Worm (Caenorhabditis elegans) whole organism, young adult: ENCODE results near the gene T19D12.10.

Source experiments
- B0035.1 ChIP-seq: sonication (generic microtip); optimal IDR thresholded peaks from 2 replicates; lab custom pipeline; 2016; ENCODE audit warnings: missing genetic modification characterization, mild to moderate bottlenecking, missing compliant biosample characterization, missing genotype, missing genetic modification reagents
- B0336.3 ChIP-seq: fragments of 200-800 bp; sonication (Bioruptor generic); IDR thresholded peaks from 2 replicates; pipeline ENCODE4 v1.3.6; 2022; ENCODE audit warnings: missing genetic modification characterization, missing compliant biosample characterization
- F22D6.2 ChIP-seq: sonication (generic microtip); optimal IDR thresholded peaks from 2 replicates; lab custom pipeline; 2016; ENCODE audit warnings: mild to moderate bottlenecking, missing genetic modification characterization, missing compliant biosample characterization
- F23B12.7 ChIP-seq: sonication (generic microtip); optimal IDR thresholded peaks from 2 replicates; lab custom pipeline; 2017; ENCODE audit warnings: missing genetic modification characterization, mild to moderate bottlenecking, missing compliant biosample characterization, antibody characterized with exemption, moderate library complexity; ENCODE audit not compliant: insufficient read depth
- F49E8.2 ChIP-seq: sonication (generic microtip); optimal IDR thresholded peaks from 3 replicates; lab custom pipeline; 2017; ENCODE audit warnings: missing genetic modification characterization, mild to moderate bottlenecking, missing compliant biosample characterization, antibody characterized with exemption, moderate library complexity; ENCODE audit not compliant: insufficient read depth
- F55B11.4 ChIP-seq: sonication (generic microtip); optimal IDR thresholded peaks from 2 replicates; lab custom pipeline; 2016; ENCODE audit warnings: missing compliant biosample characterization, missing genetic modification characterization, borderline replicate concordance; ENCODE audit not compliant: insufficient read depth
- Y79H2A.3 ChIP-seq: fragments of 200-800 bp; sonication (Bioruptor generic); conservative IDR thresholded peaks from 2 replicates; pipeline ENCODE4 v1.3.6; 2022; ENCODE audit warnings: missing genetic modification reagents, missing genetic modification characterization, missing compliant biosample characterization
- ZK185.1 ChIP-seq: sonication (generic microtip); optimal IDR thresholded peaks from 2 replicates; lab custom pipeline; 2016; ENCODE audit warnings: mild to moderate bottlenecking, missing genetic modification characterization, missing compliant biosample characterization; ENCODE audit not compliant: poor library complexity, severe bottlenecking
- athp-1 ChIP-seq: sonication (generic microtip); optimal IDR thresholded peaks from 2 replicates; lab custom pipeline; 2017; ENCODE audit warnings: mild to moderate bottlenecking, missing genetic modification characterization, missing compliant biosample characterization
- attf-6 ChIP-seq: fragments of 200-800 bp; sonication (Bioruptor generic); IDR thresholded peaks from 2 replicates; pipeline ENCODE4 v1.3.6; 2022; ENCODE audit warnings: missing genetic modification reagents, missing genetic modification characterization, missing compliant biosample characterization
- bed-1 ChIP-seq: fragments of 200-800 bp; sonication (Bioruptor generic); IDR thresholded peaks from 2 replicates; pipeline ENCODE4 v1.3.6; 2022; ENCODE audit warnings: missing genetic modification reagents, missing genetic modification characterization, missing compliant biosample characterization
- dpl-1 ChIP-seq: fragments of 150-350 bp; optimal IDR thresholded peaks from 2 replicates; lab custom pipeline; 2014; ENCODE audit warnings: missing biosample characterization, missing genetic modification reagents, missing genetic modification characterization
- egrh-3 ChIP-seq: fragments of 200-800 bp; sonication (Bioruptor generic); IDR thresholded peaks from 2 replicates; pipeline ENCODE4 v1.3.6; 2022; ENCODE audit warnings: missing genetic modification reagents, missing genetic modification characterization, missing compliant biosample characterization
- ekl-4 ChIP-seq: fragments of 200-800 bp; sonication (Bioruptor generic); IDR thresholded peaks from 2 replicates; pipeline ENCODE4 v1.3.6; 2022; ENCODE audit warnings: missing genetic modification reagents, missing genetic modification characterization, missing compliant biosample characterization
- him-1 ChIP-seq: sonication (generic microtip); optimal IDR thresholded peaks from 2 replicates; lab custom pipeline; 2016; ENCODE audit warnings: missing genotype, missing genetic modification reagents, missing genetic modification characterization, missing compliant biosample characterization
- hlh-12 ChIP-seq: sonication (generic microtip); optimal IDR thresholded peaks from 2 replicates; lab custom pipeline; 2016; ENCODE audit warnings: missing genetic modification characterization, missing compliant biosample characterization
- hlh-26 ChIP-seq: fragments of 200-800 bp; sonication (Bioruptor generic); conservative IDR thresholded peaks from 2 replicates; pipeline ENCODE4 v1.3.6; 2022; ENCODE audit warnings: missing genetic modification reagents, missing genetic modification characterization, missing compliant biosample characterization
- hmg-1.2 ChIP-seq: fragments of 200-800 bp; sonication (Bioruptor generic); IDR thresholded peaks from 2 replicates; pipeline ENCODE4 v1.3.6; 2022; ENCODE audit warnings: missing genetic modification reagents, missing genetic modification characterization, missing compliant biosample characterization
- hmg-20 ChIP-seq: fragments of 200-800 bp; sonication (Bioruptor generic); IDR thresholded peaks from 2 replicates; pipeline ENCODE4 v1.3.6; 2022; ENCODE audit warnings: missing genetic modification reagents, missing genetic modification characterization, missing compliant biosample characterization
- hrde-1 ChIP-seq: sonication (generic microtip); optimal IDR thresholded peaks from 2 replicates; lab custom pipeline; 2016; ENCODE audit warnings: missing genetic modification characterization, mild to moderate bottlenecking, missing compliant biosample characterization, moderate library complexity, missing genotype, missing genetic modification reagents, borderline replicate concordance
- lin-35 ChIP-seq, 3 experiments: fragments of 150-350 bp in 2 of 3; sonication (generic microtip) in 1 of 3; optimal IDR thresholded peaks; 2 replicates each; lab custom pipeline; 2014 to 2018; ENCODE audit warnings: missing biosample characterization in 3 of 3, missing genetic modification characterization in 3 of 3, missing genetic modification reagents in 3 of 3
- lsy-27 ChIP-seq: sonication (generic microtip); optimal IDR thresholded peaks from 2 replicates; lab custom pipeline; 2017; ENCODE audit warnings: missing genetic modification characterization, mild to moderate bottlenecking, missing compliant biosample characterization, antibody characterized with exemption, missing genotype, borderline replicate concordance; ENCODE audit not compliant: insufficient read depth
- madf-3 ChIP-seq: fragments of 200-800 bp; sonication (Bioruptor generic); IDR thresholded peaks from 2 replicates; pipeline ENCODE4 v1.3.6; 2022; ENCODE audit warnings: missing genetic modification reagents, missing genetic modification characterization, missing compliant biosample characterization
- mxl-1 ChIP-seq: sonication (generic microtip); optimal IDR thresholded peaks from 2 replicates; lab custom pipeline; 2016; ENCODE audit warnings: missing genetic modification characterization, missing compliant biosample characterization
- nfya-2 ChIP-seq: fragments of 200-800 bp; sonication (Bioruptor generic); IDR thresholded peaks from 2 replicates; pipeline ENCODE4 v1.3.6; 2022; ENCODE audit warnings: missing genetic modification reagents, missing genetic modification characterization, missing compliant biosample characterization
- pha-4 ChIP-seq: fragments of 150-350 bp; sonication (generic microtip); optimal IDR thresholded peaks from 2 replicates; lab custom pipeline; 2014; ENCODE audit warnings: missing biosample characterization, missing genetic modification reagents, missing genetic modification characterization
- rpc-1 ChIP-seq, 2 experiments: fragments of 150-350 bp in 1 of 2; sonication (generic microtip) in 1 of 2; optimal IDR thresholded peaks; 2 replicates each; lab custom pipeline; 2014 to 2018; ENCODE audit warnings: missing biosample characterization in 1 of 2, missing genetic modification characterization in 1 of 2, missing genetic modification reagents in 1 of 2, missing genotype in 1 of 2
- sdz-38 ChIP-seq: sonication (generic microtip); optimal IDR thresholded peaks from 2 replicates; lab custom pipeline; 2016; ENCODE audit warnings: missing genotype, missing genetic modification characterization, missing compliant biosample characterization
- snpc-1.3 ChIP-seq: sonication (generic microtip); optimal IDR thresholded peaks from 2 replicates; lab custom pipeline; 2017; ENCODE audit warnings: missing genetic modification characterization, mild to moderate bottlenecking, missing compliant biosample characterization, antibody characterized with exemption, moderate library complexity, missing genotype, missing genetic modification reagents; ENCODE audit not compliant: insufficient read depth
- somi-1 ChIP-seq: fragments of 200-800 bp; sonication (Bioruptor generic); optimal IDR thresholded peaks from 2 replicates; lab custom pipeline; 2018; ENCODE audit warnings: mild to moderate bottlenecking, missing genetic modification characterization, missing compliant biosample characterization
- sptf-2 ChIP-seq: fragments of 200-800 bp; sonication (Bioruptor generic); optimal IDR thresholded peaks from 2 replicates; lab custom pipeline; 2018; ENCODE audit warnings: mild to moderate bottlenecking, missing genetic modification characterization, missing compliant biosample characterization
- tbp1 ChIP-seq: fragments of 200-800 bp; sonication (Bioruptor generic); optimal IDR thresholded peaks from 2 replicates; lab custom pipeline; 2018; ENCODE audit warnings: mild to moderate bottlenecking, missing genetic modification characterization, missing compliant biosample characterization
- ztf-25 ChIP-seq: fragments of 200-800 bp; sonication (Bioruptor generic); IDR thresholded peaks from 2 replicates; pipeline ENCODE4 v1.3.6; 2022; ENCODE audit warnings: missing genetic modification reagents, missing genetic modification characterization, missing compliant biosample characterization
- ztf-26 ChIP-seq: sonication (generic microtip); optimal IDR thresholded peaks from 2 replicates; lab custom pipeline; 2017; ENCODE audit warnings: missing genetic modification characterization, missing compliant biosample characterization
- ztf-6 ChIP-seq: fragments of 200-800 bp; sonication (Bioruptor generic); IDR thresholded peaks from 2 replicates; pipeline ENCODE4 v1.3.6; 2022; ENCODE audit warnings: missing genetic modification reagents, missing genetic modification characterization, missing compliant biosample characterization

The T19D12.10 gene

DNA sequence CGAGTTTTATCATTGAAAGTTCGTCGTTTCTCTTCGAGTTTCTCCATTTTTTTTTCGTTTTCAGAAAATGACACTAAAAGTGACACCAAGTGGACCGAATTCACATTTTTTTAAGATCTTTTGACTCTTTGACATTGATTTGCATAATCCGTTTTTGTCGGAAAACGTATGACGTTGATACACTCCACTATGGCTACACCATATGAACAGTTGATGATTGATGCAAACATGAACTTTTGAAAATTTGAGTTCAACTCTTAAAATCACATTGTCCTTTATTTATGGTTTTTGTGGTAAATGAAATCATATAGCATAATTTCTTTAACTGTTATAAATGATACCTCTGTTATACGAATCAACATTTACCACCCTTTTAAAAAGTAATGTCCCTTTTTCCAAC is at the start of gene T19D12.10:
T19D12.10 (minus strand) TSS at position 101 of the 400 bp plus-strand sequence.
- no peak for TF ChIP-seq bed-1
- no peak for TF ChIP-seq ZK185.1 (tag; lab: Kevin White, UChicago)
- TF ChIP-seq tbp1 (GFP tag; lab: Kevin White, UChicago): no peak
- no peak for TF ChIP-seq F49E8.2 (tag; lab: Kevin White, UChicago)
- TF ChIP-seq F22D6.2 (tag; lab: Kevin White, UChicago): no peak
- TF ChIP-seq him-1 (tag; lab: Kevin White, UChicago): no peak
- no peak for TF ChIP-seq F23B12.7 (tag; lab: Kevin White, UChicago)

DNA sequence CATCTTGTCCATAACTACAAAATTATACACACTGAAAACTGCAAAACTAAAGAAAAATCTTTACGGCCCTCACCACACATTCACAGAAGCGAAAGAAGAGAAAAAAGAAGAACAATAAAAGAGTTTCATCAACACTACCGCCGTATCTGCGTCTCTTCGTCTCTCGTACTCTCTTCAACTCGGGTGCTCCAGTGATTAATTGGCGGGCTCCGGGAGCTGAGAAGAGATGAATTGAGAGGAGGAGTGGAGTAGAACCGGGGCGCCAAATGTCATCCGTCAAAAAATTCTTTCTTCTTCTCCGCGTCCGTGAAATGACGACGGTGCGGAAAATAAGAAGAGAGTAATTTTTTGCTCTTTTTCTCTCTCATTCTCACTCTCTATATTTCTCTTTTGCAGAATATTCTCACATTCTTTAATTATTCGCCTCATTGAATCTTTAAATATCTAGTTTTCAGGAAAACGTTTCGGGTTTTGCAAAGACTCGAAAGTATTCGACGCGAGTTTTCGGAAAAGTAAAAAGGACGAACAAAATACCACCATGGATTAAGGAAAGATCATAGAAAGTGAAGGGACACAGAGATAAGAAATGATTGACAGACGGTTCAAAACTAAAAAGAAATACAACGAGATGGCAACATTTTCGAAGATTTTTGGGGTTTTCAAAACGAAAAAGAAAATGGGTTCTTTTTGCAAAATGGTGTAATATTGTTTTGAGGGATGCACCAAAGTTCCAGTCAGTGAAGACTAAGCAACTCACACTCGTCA is 49.0 kb upstream of the T19D12.10 start:
- peak; percentile 51; the same call in 1 of the 2 replicates for TF ChIP-seq hmg-1.2 (GFP tag; lab: Robert Waterston, UW)
- TF ChIP-seq egrh-3 (GFP tag; lab: Robert Waterston, UW): no peak
- TF ChIP-seq lin-35 (GFP tag; optimal IDR thresholded peaks at IDR 0.05; lab: Kevin White, UChicago): no peak
- peak; percentile 21 for TF ChIP-seq somi-1

DNA sequence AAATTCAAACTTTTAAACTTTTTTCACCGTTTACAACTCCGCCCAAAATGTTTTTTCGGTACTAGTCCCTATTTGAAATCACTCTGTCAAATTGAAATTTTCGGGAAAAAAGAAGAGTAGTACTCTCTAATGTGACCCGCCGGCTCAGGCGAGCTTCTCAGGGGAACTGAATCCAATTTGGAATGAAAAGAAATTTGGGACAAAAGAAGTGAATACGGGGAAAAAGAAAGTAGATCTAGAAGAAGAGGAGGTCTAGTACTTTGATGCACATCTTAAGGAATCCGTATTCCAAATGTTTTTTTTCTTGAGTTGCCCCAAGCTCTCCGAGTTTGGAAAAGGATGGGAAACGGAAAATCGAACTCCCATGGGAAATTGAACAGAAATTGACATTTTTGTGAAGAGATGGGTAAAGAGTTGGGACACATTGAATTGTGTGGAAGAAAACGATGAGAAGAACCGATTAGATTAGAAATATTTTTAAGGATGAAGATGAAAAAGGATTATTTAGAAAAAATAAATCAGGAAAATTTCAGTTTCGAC is 48.0 kb upstream of the T19D12.10 start:
- TF ChIP-seq B0035.1 (no peak), dpl-1 (GFP tag; lab: Kevin White, UChicago) (no peak), madf-3 (GFP tag; lab: Robert Waterston, UW) (no peak), B0336.3 (GFP tag; lab: Robert Waterston, UW) (no peak), lsy-27 (tag; lab: Kevin White, UChicago) (no peak), snpc-1.3 (tag; lab: Kevin White, UChicago) (no peak), hlh-26 (GFP tag; lab: Robert Waterston, UW) (no peak), ztf-26 (tag; lab: Kevin White, UChicago) (no peak), pha-4 (tag; lab: Kevin White, UChicago) (no peak), ekl-4 (GFP tag; lab: Robert Waterston, UW) (no peak)

DNA sequence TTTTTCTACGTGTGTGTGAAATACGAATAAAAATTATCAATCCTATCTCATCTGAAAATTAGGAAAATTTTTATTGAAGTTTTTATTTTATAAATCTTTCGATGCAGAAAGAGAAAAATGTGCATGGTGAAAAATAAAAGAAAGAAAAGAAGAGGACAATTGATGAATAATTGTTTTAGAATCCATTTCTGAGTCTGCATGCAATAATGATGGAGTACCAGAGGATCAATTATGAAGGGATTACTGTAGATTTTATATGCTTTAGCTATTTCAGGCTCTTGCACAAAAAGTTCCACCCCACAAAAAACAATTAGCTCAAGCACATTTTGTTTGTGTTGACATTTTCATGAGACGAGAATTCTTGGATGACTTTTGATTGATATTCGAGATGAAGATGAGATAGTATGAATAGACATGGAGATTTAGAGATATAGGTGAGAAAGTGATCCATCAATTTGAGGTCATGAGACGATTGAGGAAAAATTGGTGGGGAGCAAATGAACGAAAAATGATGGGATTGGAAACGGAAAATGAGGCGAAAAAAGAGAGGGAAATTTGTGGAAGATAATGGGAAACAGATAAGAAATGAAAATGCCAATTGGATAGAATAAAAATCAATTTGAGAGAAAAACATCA is 47.0 kb upstream of the T19D12.10 start, which contains the start of gene rpy-1:
rpy-1 (minus strand) TSS at position 51 of the 636 bp plus-strand sequence.
- TF ChIP-seq ekl-4 (GFP tag; lab: Robert Waterston, UW) (no peak), hrde-1 (tag; lab: Kevin White, UChicago) (no peak), sdz-38 (tag; lab: Kevin White, UChicago) (no peak), ztf-6 (GFP tag; lab: Robert Waterston, UW) (no peak), F55B11.4 (tag; lab: Kevin White, UChicago) (no peak), tbp1 (GFP tag; lab: Kevin White, UChicago) (no peak), hmg-20 (no peak), dpl-1 (GFP tag; lab: Kevin White, UChicago) (no peak), ztf-25 (GFP tag; lab: Robert Waterston, UW) (no peak), attf-6 (no peak), lin-35 (GFP tag; optimal IDR thresholded peaks at IDR 0.05; lab: Kevin White, UChicago) (no peak), rpc-1 (optimal IDR thresholded peaks at IDR 0.05; lab: Kevin White, UChicago) (no peak), rpc-1 (tag; optimal IDR thresholded peaks at IDR 0.05; lab: Kevin White, UChicago) (no peak), sptf-2 (GFP tag; lab: Kevin White, UChicago) (no peak), hlh-12 (tag; lab: Kevin White, UChicago) (no peak), Y79H2A.3 (no peak), nfya-2 (GFP tag; lab: Robert Waterston, UW) (no peak), mxl-1 (no peak), athp-1 (tag; lab: Kevin White, UChicago) (no peak)
